Fruit fly (Drosophila melanogaster): ENCODE results near the gene Grp170.

Grp170 gene

DNA sequence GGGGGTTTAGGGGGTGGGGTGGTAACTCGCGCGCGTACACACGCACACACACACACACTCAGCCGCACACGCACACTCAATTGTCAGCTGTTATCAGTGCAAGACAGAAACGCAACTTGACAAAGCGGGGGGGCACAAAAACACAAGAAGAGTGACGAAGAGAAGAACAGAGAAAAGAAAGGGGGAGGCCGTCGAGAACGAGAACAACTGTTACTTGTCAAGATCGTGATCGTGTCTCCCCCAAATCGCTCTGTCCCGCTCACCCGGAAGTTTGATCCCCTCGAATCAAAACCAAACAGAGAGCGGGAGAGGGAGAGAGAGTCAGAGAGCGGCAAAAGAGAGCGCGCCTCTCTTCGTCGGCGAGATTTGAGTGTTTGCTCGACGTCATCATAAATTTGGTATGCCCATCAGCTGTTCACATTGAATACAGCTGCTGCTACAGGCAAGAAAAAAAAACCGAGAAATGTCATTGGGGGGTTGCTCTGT is 42.5 kb upstream of the Grp170 start (continued):
- TF ChIP-seq CG8290 (GFP tag; optimal IDR thresholded peaks at IDR 0.05): no peak
- peak in 1 of 2 experiments; percentile 17 for TF ChIP-seq CG8290 (tag; optimal IDR thresholded peaks at IDR 0.05)
- peak; percentile 73 for TF ChIP-seq zen2 (GFP tag; IDR thresholded peaks at IDR 0.05; ENCODE audit: partially characterized antibody)
- TF ChIP-seq Xbp1 (GFP tag; optimal IDR thresholded peaks at IDR 0.05): no peak
- TF ChIP-seq CG8089 (GFP tag; optimal IDR thresholded peaks at IDR 0.05): no peak
- no peak for TF ChIP-seq sens-2 (GFP tag; IDR thresholded peaks at IDR 0.05)
- TF ChIP-seq Atf6 (GFP tag; IDR thresholded peaks at IDR 0.05): 0 out of 2 replicates have a peak, but pooled peaks have one; percentile 16
- peak; percentile 78 for TF ChIP-seq nau (GFP tag; optimal IDR thresholded peaks at IDR 0.05)
- no peak for TF ChIP-seq CG17829 (tag; optimal IDR thresholded peaks at IDR 0.05)
- TF ChIP-seq CG5953 (GFP tag; IDR thresholded peaks at IDR 0.05): no peak
- TF ChIP-seq lbe (GFP tag; optimal IDR thresholded peaks at IDR 0.05): peak; percentile 74
- TF ChIP-seq Dek (tag; optimal IDR thresholded peaks at IDR 0.05): no peak
- no peak for TF ChIP-seq Sin3A (optimal IDR thresholded peaks at IDR 0.05)
- no peak for TF ChIP-seq ap (GFP tag; IDR thresholded peaks at IDR 0.05)
- peak; percentile 23; the same call in 1 of the 4 replicates for TF ChIP-seq Dll (GFP tag; IDR thresholded peaks at IDR 0.05; ENCODE audit: partially characterized antibody)
- peak; percentile 97 for TF ChIP-seq aop (GFP tag; IDR thresholded peaks at IDR 0.05)
- no peak for TF ChIP-seq Mad (GFP tag; optimal IDR thresholded peaks at IDR 0.05)
- no peak for TF ChIP-seq pzg (GFP tag; optimal IDR thresholded peaks at IDR 0.05)
- TF ChIP-seq CG3995 (GFP tag; optimal IDR thresholded peaks at IDR 0.05): peak; percentile 76
- no peak for TF ChIP-seq CG11398 (GFP tag; optimal IDR thresholded peaks at IDR 0.05)
- peak; percentile 17; the same call in 1 of the 2 replicates for TF ChIP-seq stc (GFP tag; IDR thresholded peaks at IDR 0.05)
- TF ChIP-seq HmgZ (tag; optimal IDR thresholded peaks at IDR 0.05): peak; percentile 36
- peak; percentile 11 for TF ChIP-seq CG16863 (GFP tag; optimal IDR thresholded peaks at IDR 0.05)
- 0 out of 2 replicates have a peak, but pooled peaks have one; percentile 19 for TF ChIP-seq Awh (GFP tag; IDR thresholded peaks at IDR 0.05)
- TF ChIP-seq zfh2 (GFP tag; optimal IDR thresholded peaks at IDR 0.05): no peak
- TF ChIP-seq ci (GFP tag; IDR thresholded peaks at IDR 0.05): peak; percentile 61; the same call in 2 of the 3 replicates
- TF ChIP-seq Scr (GFP tag; IDR thresholded peaks at IDR 0.05; ENCODE audit: partially characterized antibody): peak; percentile 31
- TF ChIP-seq crol (GFP tag; IDR thresholded peaks at IDR 0.05): peak; percentile 91
- TF ChIP-seq CG8388 (GFP tag; optimal IDR thresholded peaks at IDR 0.05): no peak
- peak; percentile 64 for TF ChIP-seq CG12769 (tag; optimal IDR thresholded peaks at IDR 0.05)
- no peak for TF ChIP-seq CG31388 (GFP tag; optimal IDR thresholded peaks at IDR 0.05)
- no peak for TF ChIP-seq CG31224 (GFP tag; IDR thresholded peaks at IDR 0.05)
- TF ChIP-seq sens (GFP tag): peak; percentile 74
- TF ChIP-seq CG3847 (GFP tag; IDR thresholded peaks at IDR 0.05): no peak
- peak; percentile 63 for TF ChIP-seq ftz-f1 (GFP tag; optimal IDR thresholded peaks at IDR 0.05)
- no peak for TF ChIP-seq disco-r (GFP tag; optimal IDR thresholded peaks at IDR 0.05)
- no peak for TF ChIP-seq H15 (GFP tag; IDR thresholded peaks at IDR 0.05)
- TF ChIP-seq hth (optimal IDR thresholded peaks at IDR 0.05): no peak
- no peak for TF ChIP-seq CG17361 (GFP tag; IDR thresholded peaks at IDR 0.05)
- peak; percentile 92 for TF ChIP-seq sqz (GFP tag; optimal IDR thresholded peaks at IDR 0.05)
- TF ChIP-seq HHEX (GFP tag; optimal IDR thresholded peaks at IDR 0.05): no peak
- TF ChIP-seq MTF-1 (GFP tag; optimal IDR thresholded peaks at IDR 0.05; ENCODE audit: borderline replicate concordance): no peak
- TF ChIP-seq PHDP (tag; optimal IDR thresholded peaks at IDR 0.05): peak; percentile 33
- TF ChIP-seq CG9817 (tag; optimal IDR thresholded peaks at IDR 0.05): no peak
- TF ChIP-seq Hr39 (optimal IDR thresholded peaks at IDR 0.05): peak; percentile 60
- peak; percentile 15 for TF ChIP-seq odd (GFP tag; optimal IDR thresholded peaks at IDR 0.05)
- no peak for TF ChIP-seq CG1792 (GFP tag; optimal IDR thresholded peaks at IDR 0.05)
- TF ChIP-seq CG2712 (tag; optimal IDR thresholded peaks at IDR 0.05): peak; percentile 18
- TF ChIP-seq sim (GFP tag; IDR thresholded peaks at IDR 0.05): no peak
- TF ChIP-seq Taf1 (GFP tag; IDR thresholded peaks at IDR 0.05): no peak
- TF ChIP-seq slbo (GFP tag; IDR thresholded peaks at IDR 0.05): no peak
- no peak for TF ChIP-seq CG14860 (GFP tag; IDR thresholded peaks at IDR 0.05; ENCODE audit: partially characterized antibody)
- TF ChIP-seq gro (GFP tag; optimal IDR thresholded peaks at IDR 0.05): no peak

Data from whole organism, embryonic.